Fruit fly (Drosophila melanogaster) whole organism, adult: ENCODE data around the gene mtTFB2.

Experiments used
- CG11617 ChIP-seq: fragments of 200-800 bp; sonication (Bioruptor generic); optimal IDR thresholded peaks from 2 replicates; lab custom pipeline; 2017; ENCODE audit warnings: mild to moderate bottlenecking, missing biosample characterization, missing genetic modification reagents, missing genetic modification characterization
- CG12768 ChIP-seq: fragments of 200-800 bp; sonication (Bioruptor generic); optimal IDR thresholded peaks from 2 replicates; lab custom pipeline; 2017; ENCODE audit warnings: missing biosample characterization, missing genetic modification characterization, mild to moderate bottlenecking, moderate library complexity, missing genetic modification reagents
- CG14711 ChIP-seq: fragments of 200-800 bp; sonication (Bioruptor generic); optimal IDR thresholded peaks from 2 replicates; lab custom pipeline; 2018; ENCODE audit warnings: missing biosample characterization, mild to moderate bottlenecking, missing genetic modification characterization, moderate library complexity
- CG1620 ChIP-seq: fragments of 200-800 bp; sonication (Bioruptor generic); optimal IDR thresholded peaks from 2 replicates; lab custom pipeline; 2016; ENCODE audit warnings: missing biosample characterization, missing genetic modification characterization
- CG33017 ChIP-seq: fragments of 200-800 bp; sonication (Bioruptor generic); optimal IDR thresholded peaks from 2 replicates; lab custom pipeline; 2018; ENCODE audit warnings: missing biosample characterization, mild to moderate bottlenecking, missing genetic modification characterization, moderate library complexity
- CG5204 ChIP-seq: fragments of 200-800 bp; sonication (Bioruptor generic); optimal IDR thresholded peaks from 2 replicates; lab custom pipeline; 2016; ENCODE audit warnings: missing biosample characterization, missing genetic modification characterization
- CG7045 ChIP-seq: fragments of 200-800 bp; sonication (Bioruptor generic); optimal IDR thresholded peaks from 2 replicates; lab custom pipeline; 2017; ENCODE audit warnings: missing biosample characterization, mild to moderate bottlenecking, missing genetic modification characterization
- CG7101 ChIP-seq: fragments of 200-800 bp; sonication (Bioruptor generic); optimal IDR thresholded peaks from 2 replicates; lab custom pipeline; 2018; ENCODE audit warnings: missing biosample characterization, mild to moderate bottlenecking, missing genetic modification characterization, moderate library complexity
- Clk ChIP-seq: fragments of 200-800 bp; sonication (Bioruptor generic); optimal IDR thresholded peaks from 2 replicates; lab custom pipeline; 2017; ENCODE audit warnings: missing biosample characterization, missing genetic modification characterization
- Crg-1 ChIP-seq: fragments of 200-800 bp; sonication (Bioruptor generic); optimal IDR thresholded peaks from 2 replicates; lab custom pipeline; 2016; ENCODE audit warnings: missing biosample characterization, missing genetic modification characterization
- Hr96 ChIP-seq: fragments of 200-800 bp; sonication (Bioruptor generic); optimal IDR thresholded peaks from 2 replicates; lab custom pipeline; 2016; ENCODE audit warnings: missing biosample characterization, missing genetic modification characterization
- Mnt ChIP-seq: fragments of 200-800 bp; sonication (Bioruptor generic); optimal IDR thresholded peaks from 2 replicates; lab custom pipeline; 2016; ENCODE audit warnings: missing biosample characterization, mild to moderate bottlenecking, missing genetic modification characterization
- bab1 ChIP-seq: fragments of 200-800 bp; sonication (Bioruptor generic); optimal IDR thresholded peaks from 3 replicates; lab custom pipeline; 2019; ENCODE audit warnings: missing biosample characterization, mild to moderate bottlenecking, missing genetic modification characterization, moderate library complexity
- cic ChIP-seq: fragments of 200-800 bp; sonication (Bioruptor generic); optimal IDR thresholded peaks from 2 replicates; lab custom pipeline; 2017; ENCODE audit warnings: missing biosample characterization, mild to moderate bottlenecking, missing genetic modification characterization, moderate library complexity
- cnc ChIP-seq, 2 experiments: fragments of >200 bp; optimal IDR thresholded peaks; 2 replicates each; lab custom pipeline; 2017
- kay ChIP-seq: fragments of 200-800 bp; sonication (Bioruptor generic); peaks from one replicate; lab custom pipeline; 2016; ENCODE audit warnings: missing biosample characterization, missing genetic modification characterization, borderline replicate concordance
- ovo ChIP-seq: fragments of 200-800 bp; sonication (Bioruptor generic); optimal IDR thresholded peaks from 2 replicates; lab custom pipeline; 2016; ENCODE audit warnings: missing biosample characterization, missing genetic modification characterization
- pad ChIP-seq: fragments of 200-800 bp; sonication (Bioruptor generic); optimal IDR thresholded peaks from 3 replicates; lab custom pipeline; 2017; ENCODE audit warnings: missing biosample characterization, missing genetic modification characterization, mild to moderate bottlenecking, moderate library complexity, missing genetic modification reagents
- tj ChIP-seq: fragments of 200-800 bp; sonication (Bioruptor generic); optimal IDR thresholded peaks from 3 replicates; lab custom pipeline; 2017; ENCODE audit warnings: missing biosample characterization, mild to moderate bottlenecking, missing genetic modification characterization, moderate library complexity
- toe ChIP-seq: fragments of 200-800 bp; sonication (Bioruptor generic); optimal IDR thresholded peaks from 2 replicates; lab custom pipeline; 2016; ENCODE audit warnings: missing biosample characterization, missing genetic modification characterization

mtTFB2 gene

dm6 chr3R:10053559-10053958 lies 8.2 kb downstream of the mtTFB2 start:
- TF ChIP-seq pad (GFP tag; lab: Kevin White, UChicago) (no peak), cic (no peak), CG7101 (tag; lab: Kevin White, UChicago) (no peak), CG1620 (no peak), Hr96 (GFP tag; lab: Kevin White, UChicago) (no peak), toe (GFP tag; lab: Kevin White, UChicago) (no peak), ovo (GFP tag; lab: Kevin White, UChicago) (no peak), cnc (optimal IDR thresholded peaks at IDR 0.05; lab: Kevin White, UChicago) (no peak), bab1 (no peak), CG7045 (no peak), Mnt (GFP tag; lab: Kevin White, UChicago) (no peak), CG33017 (tag; lab: Kevin White, UChicago) (no peak), CG12768 (GFP tag; lab: Kevin White, UChicago) (no peak), CG14711 (tag; lab: Kevin White, UChicago) (no peak)

- peak; percentile 53 for TF ChIP-seq Mnt (GFP tag; lab: Kevin White, UChicago)
- no peak for TF ChIP-seq Hr96 (GFP tag; lab: Kevin White, UChicago)
- no peak for TF ChIP-seq Clk (GFP tag; lab: Kevin White, UChicago)
- TF ChIP-seq cic, result peak; percentile 92
- TF ChIP-seq CG14711 (tag; lab: Kevin White, UChicago), result peak; percentile 4
- TF ChIP-seq cnc (optimal IDR thresholded peaks at IDR 0.05; lab: Kevin White, UChicago), result no peak
- peak; percentile 58 for TF ChIP-seq ovo (GFP tag; lab: Kevin White, UChicago)
- no peak for TF ChIP-seq tj
- TF ChIP-seq CG7101 (tag; lab: Kevin White, UChicago), result peak; percentile 11
- TF ChIP-seq Crg-1 (GFP tag; lab: Kevin White, UChicago), result peak; percentile 34
- TF ChIP-seq CG12768 (GFP tag; lab: Kevin White, UChicago), result peak; percentile 71
- peak; percentile 70 for TF ChIP-seq CG33017 (tag; lab: Kevin White, UChicago)
- peak; percentile 2 for TF ChIP-seq CG5204 (GFP tag; lab: Kevin White, UChicago)
- TF ChIP-seq CG7045, result peak; percentile 3
- TF ChIP-seq pad (GFP tag; lab: Kevin White, UChicago), result peak; percentile 22
These were observed 9.1 kb downstream of the mtTFB2 start for dm6 chr3R:10054278-10054975.

- TF ChIP-seq CG12768 (GFP tag; lab: Kevin White, UChicago) (no peak), Mnt (GFP tag; lab: Kevin White, UChicago) (no peak), pad (GFP tag; lab: Kevin White, UChicago) (no peak), toe (GFP tag; lab: Kevin White, UChicago) (no peak), CG1620 (no peak), ovo (GFP tag; lab: Kevin White, UChicago) (no peak), CG7101 (tag; lab: Kevin White, UChicago) (no peak), Hr96 (GFP tag; lab: Kevin White, UChicago) (no peak), kay (no peak), CG14711 (tag; lab: Kevin White, UChicago) (no peak), tj (no peak)
These were observed 9.6 kb downstream of the mtTFB2 start for dm6 chr3R:10055004-10055403.

dm6 chr3R:10055951-10056350 lies 10.6 kb downstream of the mtTFB2 start, which contains the start of gene Npc2d:
Npc2d (minus strand) TSS chr3R:10056083.
- TF ChIP-seq CG14711 (tag; lab: Kevin White, UChicago), result no peak
- TF ChIP-seq CG33017 (tag; lab: Kevin White, UChicago), result no peak
- TF ChIP-seq tj, result no peak
- no peak for TF ChIP-seq Mnt (GFP tag; lab: Kevin White, UChicago)
- no peak for TF ChIP-seq kay
- TF ChIP-seq bab1, result no peak
- no peak for TF ChIP-seq cic
- no peak for TF ChIP-seq CG12768 (GFP tag; lab: Kevin White, UChicago)
- no peak for TF ChIP-seq ovo (GFP tag; lab: Kevin White, UChicago)
- no peak for TF ChIP-seq Hr96 (GFP tag; lab: Kevin White, UChicago)
- no peak for TF ChIP-seq CG11617
- no peak for TF ChIP-seq CG7101 (tag; lab: Kevin White, UChicago)

- TF ChIP-seq tj (no peak), pad (GFP tag; lab: Kevin White, UChicago) (no peak), Mnt (GFP tag; lab: Kevin White, UChicago) (no peak), CG5204 (GFP tag; lab: Kevin White, UChicago) (no peak), CG7045 (no peak), cic (no peak), Clk (GFP tag; lab: Kevin White, UChicago) (no peak)
These were observed 11.3 kb downstream of the mtTFB2 start for dm6 chr3R:10056647-10057046.

dm6 chr3R:10059358-10059757 lies 14.0 kb downstream of the mtTFB2 start:
- peak; percentile 27 for TF ChIP-seq kay
- TF ChIP-seq CG7045, result no peak

dm6 chr3R:10059952-10060351 lies 14.6 kb downstream of the mtTFB2 start, which contains the start of gene Npc2c:
Npc2c (plus strand) TSS chr3R:10060252.
- TF ChIP-seq CG7101 (tag; lab: Kevin White, UChicago) (no peak), toe (GFP tag; lab: Kevin White, UChicago) (no peak), Clk (GFP tag; lab: Kevin White, UChicago) (no peak), CG11617 (no peak), bab1 (no peak), CG7045 (no peak), Crg-1 (GFP tag; lab: Kevin White, UChicago) (no peak), cic (no peak), Mnt (GFP tag; lab: Kevin White, UChicago) (no peak), ovo (GFP tag; lab: Kevin White, UChicago) (no peak), cnc (optimal IDR thresholded peaks at IDR 0.05; lab: Kevin White, UChicago) (no peak), CG14711 (tag; lab: Kevin White, UChicago) (no peak), tj (no peak), CG5204 (GFP tag; lab: Kevin White, UChicago) (no peak), CG1620 (no peak), CG33017 (tag; lab: Kevin White, UChicago) (no peak), Hr96 (GFP tag; lab: Kevin White, UChicago) (no peak), CG12768 (GFP tag; lab: Kevin White, UChicago) (no peak), kay (no peak)
